Worm (Caenorhabditis elegans) whole organism, L4 larva: Measurements from ENCODE around the gene C17G10.6.

Experiments
- F10B5.3 ChIP-seq: sonication (generic microtip); optimal IDR thresholded peaks from 2 replicates; lab custom pipeline; 2016; ENCODE audit warnings: mild to moderate bottlenecking, missing genetic modification characterization, missing compliant biosample characterization
- F26F4.8 ChIP-seq: fragments of 200-800 bp; sonication (Bioruptor generic); conservative IDR thresholded peaks from 2 replicates; pipeline ENCODE4 v1.3.6; 2022; ENCODE audit warnings: missing genetic modification characterization, missing compliant biosample characterization
- T20F7.1 ChIP-seq: fragments of 200-800 bp; sonication (Bioruptor generic); optimal IDR thresholded peaks from 2 replicates; lab custom pipeline; 2018; ENCODE audit warnings: mild to moderate bottlenecking, missing genetic modification characterization, missing compliant biosample characterization
- ZK546.5 ChIP-seq, 2 experiments: sonication (generic microtip); optimal IDR thresholded peaks; 2 replicates each; lab custom pipeline; 2017; ENCODE audit warnings: missing biosample characterization in 2 of 2, missing genetic modification characterization in 2 of 2
- aha-1 ChIP-seq: fragments of 150-350 bp; peaks from one replicate; lab custom pipeline; 2014; ENCODE audit warnings: missing biosample characterization, missing genetic modification characterization
- ama-1 ChIP-seq: fragments of 150-350 bp; optimal IDR thresholded peaks from 2 replicates; lab custom pipeline; 2014; ENCODE audit warnings: inconsistent platforms, mixed read lengths
- arid-1 ChIP-seq: fragments of 200-800 bp; sonication (Bioruptor generic); conservative IDR thresholded peaks from 2 replicates; pipeline ENCODE4 v1.3.6; 2022; ENCODE audit warnings: missing genetic modification reagents, missing genetic modification characterization, missing compliant biosample characterization
- attf-4 ChIP-seq: sonication (generic microtip); optimal IDR thresholded peaks from 3 replicates; lab custom pipeline; 2017; ENCODE audit warnings: missing biosample characterization, missing genetic modification characterization
- ceh-28 ChIP-seq: fragments of 150-350 bp; optimal IDR thresholded peaks from 2 replicates; lab custom pipeline; 2014; ENCODE audit warnings: missing biosample characterization, missing genetic modification reagents, missing genetic modification characterization
- ceh-32 ChIP-seq: sonication (generic microtip); optimal IDR thresholded peaks from 2 replicates; lab custom pipeline; 2016; ENCODE audit warnings: mild to moderate bottlenecking, missing genetic modification characterization, missing compliant biosample characterization; ENCODE audit not compliant: poor library complexity
- ces-1 ChIP-seq: fragments of 150-350 bp; sonication (generic microtip); optimal IDR thresholded peaks from 4 replicates; lab custom pipeline; 2014; ENCODE audit warnings: missing biosample characterization, missing genetic modification reagents, missing genetic modification characterization
- daf-19 ChIP-seq: fragments of 200-800 bp; sonication (Bioruptor generic); conservative IDR thresholded peaks from 2 replicates; pipeline ENCODE4 v1.3.6; 2022; ENCODE audit warnings: missing genetic modification characterization, missing compliant biosample characterization
- dmd-6 ChIP-seq: fragments of 200-800 bp; sonication (Bioruptor generic); IDR thresholded peaks from 2 replicates; pipeline ENCODE4 v1.3.6; 2022; ENCODE audit warnings: missing genetic modification reagents, missing genetic modification characterization, missing compliant biosample characterization
- dmd-9 ChIP-seq: fragments of 200-800 bp; sonication (Bioruptor generic); IDR thresholded peaks from 2 replicates; pipeline ENCODE4 v1.3.6; 2022; ENCODE audit warnings: missing genetic modification reagents, missing genetic modification characterization, missing compliant biosample characterization
- dpl-1 ChIP-seq: fragments of 150-350 bp; optimal IDR thresholded peaks from 2 replicates; lab custom pipeline; 2014; ENCODE audit warnings: missing biosample characterization, missing genetic modification reagents, missing genetic modification characterization
- dve-1 ChIP-seq: sonication (generic microtip); optimal IDR thresholded peaks from 2 replicates; lab custom pipeline; 2017; ENCODE audit warnings: antibody characterized with exemption, mild to moderate bottlenecking, missing genetic modification characterization, missing compliant biosample characterization; ENCODE audit not compliant: insufficient read depth
- egl-43 ChIP-seq: fragments of 200-800 bp; sonication (Bioruptor generic); IDR thresholded peaks from 2 replicates; pipeline ENCODE4 v1.3.6; 2022; ENCODE audit warnings: missing genetic modification reagents, missing genetic modification characterization, missing compliant biosample characterization
- fkh-10 ChIP-seq: fragments of 150-350 bp; optimal IDR thresholded peaks from 2 replicates; lab custom pipeline; 2014; ENCODE audit warnings: missing biosample characterization, missing genetic modification reagents, missing genetic modification characterization
- fos-1 ChIP-seq: fragments of 150-350 bp; optimal IDR thresholded peaks from 2 replicates; lab custom pipeline; 2014; ENCODE audit warnings: missing biosample characterization, missing genetic modification characterization
- hlh-30 ChIP-seq: sonication (generic microtip); optimal IDR thresholded peaks from 2 replicates; lab custom pipeline; 2017; ENCODE audit warnings: antibody characterized with exemption, mild to moderate bottlenecking, missing genetic modification characterization, missing compliant biosample characterization; ENCODE audit not compliant: insufficient read depth
- hmg-1.1 ChIP-seq: fragments of 200-800 bp; sonication (Bioruptor generic); IDR thresholded peaks from 2 replicates; pipeline ENCODE4 v1.3.6; 2022; ENCODE audit warnings: missing genetic modification reagents, missing genetic modification characterization, missing compliant biosample characterization
- jun-1 ChIP-seq: fragments of 150-350 bp; optimal IDR thresholded peaks from 2 replicates; lab custom pipeline; 2014; ENCODE audit warnings: missing biosample characterization, missing genetic modification reagents, missing genetic modification characterization
- lin-13 ChIP-seq: fragments of 150-350 bp; optimal IDR thresholded peaks from 2 replicates; lab custom pipeline; 2014; ENCODE audit warnings: missing biosample characterization, missing genetic modification reagents, missing genetic modification characterization
- lin-15B ChIP-seq: fragments of 150-350 bp; sonication (generic microtip); optimal IDR thresholded peaks from 3 replicates; lab custom pipeline; 2014; ENCODE audit warnings: missing biosample characterization, missing genetic modification characterization
- lsy-2 ChIP-seq, 2 experiments: fragments of 150-350 bp in 1 of 2; sonication (generic microtip) in 1 of 2; optimal IDR thresholded peaks; 2 replicates each; lab custom pipeline; 2014 to 2017; ENCODE audit warnings: missing biosample characterization in 2 of 2, missing genetic modification characterization in 2 of 2
- madf-9 ChIP-seq: fragments of 200-800 bp; sonication (Bioruptor generic); conservative IDR thresholded peaks from 2 replicates; pipeline ENCODE4 v1.3.6; 2022; ENCODE audit warnings: missing genetic modification reagents, missing genetic modification characterization, missing compliant biosample characterization
- mdt-29 ChIP-seq: fragments of 200-800 bp; sonication (Bioruptor generic); IDR thresholded peaks from 2 replicates; pipeline ENCODE4 v1.3.6; 2022; ENCODE audit warnings: missing genetic modification reagents, missing genetic modification characterization, missing compliant biosample characterization
- mep-1 ChIP-seq: fragments of 150-350 bp; sonication (generic microtip); optimal IDR thresholded peaks from 3 replicates; lab custom pipeline; 2014; ENCODE audit warnings: missing biosample characterization, missing genetic modification characterization
- mes-2 ChIP-seq: sonication (generic microtip); optimal IDR thresholded peaks from 2 replicates; lab custom pipeline; 2016; ENCODE audit warnings: missing genotype, mild to moderate bottlenecking, missing genetic modification characterization, missing compliant biosample characterization; ENCODE audit not compliant: poor library complexity, severe bottlenecking
- mxl-2 ChIP-seq: fragments of 200-800 bp; sonication (Bioruptor generic); conservative IDR thresholded peaks from 2 replicates; pipeline ENCODE4 v1.3.6; 2022; ENCODE audit warnings: missing genetic modification reagents, missing genetic modification characterization, missing compliant biosample characterization
- mxl-3 ChIP-seq: fragments of 200-800 bp; sonication (Bioruptor generic); optimal IDR thresholded peaks from 2 replicates; lab custom pipeline; 2018; ENCODE audit warnings: mild to moderate bottlenecking, missing genetic modification characterization, missing compliant biosample characterization
- nhr-10 ChIP-seq: fragments of 150-350 bp; optimal IDR thresholded peaks from 2 replicates; lab custom pipeline; 2014; ENCODE audit warnings: missing biosample characterization, missing genetic modification characterization
- nhr-102 ChIP-seq: sonication (generic microtip); optimal IDR thresholded peaks from 2 replicates; lab custom pipeline; 2016; ENCODE audit warnings: mild to moderate bottlenecking, missing genetic modification characterization, moderate library complexity, missing compliant biosample characterization
- nhr-25 ChIP-seq: sonication (generic microtip); optimal IDR thresholded peaks from 2 replicates; lab custom pipeline; 2017; ENCODE audit warnings: missing genetic modification characterization, mild to moderate bottlenecking, missing compliant biosample characterization, antibody characterized with exemption, moderate library complexity, borderline replicate concordance; ENCODE audit not compliant: insufficient read depth
- nhr-28 ChIP-seq: fragments of 150-350 bp; optimal IDR thresholded peaks from 2 replicates; lab custom pipeline; 2014; ENCODE audit warnings: missing biosample characterization, missing genetic modification characterization
- nhr-48 ChIP-seq: sonication (generic microtip); optimal IDR thresholded peaks from 2 replicates; lab custom pipeline; 2016; ENCODE audit warnings: mild to moderate bottlenecking, missing genetic modification characterization, missing compliant biosample characterization
- nhr-6 ChIP-seq: fragments of 150-350 bp; optimal IDR thresholded peaks from 2 replicates; lab custom pipeline; 2014; ENCODE audit warnings: missing biosample characterization, missing genetic modification characterization
- nhr-76 ChIP-seq: fragments of 150-350 bp; optimal IDR thresholded peaks from 2 replicates; lab custom pipeline; 2014; ENCODE audit warnings: missing biosample characterization, missing genetic modification characterization
- pqm-1 ChIP-seq: sonication (generic microtip); optimal IDR thresholded peaks from 2 replicates; lab custom pipeline; 2017; ENCODE audit warnings: missing biosample characterization, missing genetic modification characterization
- rbr-2 ChIP-seq: sonication (generic microtip); optimal IDR thresholded peaks from 2 replicates; lab custom pipeline; 2016; ENCODE audit warnings: missing genotype, missing genetic modification characterization, missing compliant biosample characterization
- sdz-12 ChIP-seq: fragments of 200-800 bp; sonication (Bioruptor generic); optimal IDR thresholded peaks from 2 replicates; lab custom pipeline; 2018; ENCODE audit warnings: mild to moderate bottlenecking, missing genetic modification characterization, missing compliant biosample characterization
- set-16 ChIP-seq: fragments of 200-800 bp; sonication (Bioruptor generic); IDR thresholded peaks from 2 replicates; pipeline ENCODE4 v1.3.6; 2022; ENCODE audit warnings: missing genetic modification reagents, missing genetic modification characterization, missing compliant biosample characterization
- spr-3 ChIP-seq: fragments of 200-800 bp; sonication (Bioruptor generic); optimal IDR thresholded peaks from 2 replicates; lab custom pipeline; 2018; ENCODE audit warnings: mild to moderate bottlenecking, missing genetic modification characterization, missing compliant biosample characterization
- tag-97 ChIP-seq: fragments of 200-800 bp; sonication (Bioruptor generic); IDR thresholded peaks from 2 replicates; pipeline ENCODE4 v1.3.6; 2022; ENCODE audit warnings: missing genetic modification characterization, missing compliant biosample characterization
- unc-62 ChIP-seq, 3 experiments: fragments of 150-350 bp in 1 of 3; sonication (generic microtip); optimal IDR thresholded peaks in 2 of 3; peaks in 1 of 3; 1 replicate in 1 of 3; 2 replicates in 2 of 3; lab custom pipeline; 2014 to 2017; ENCODE audit warnings: missing biosample characterization in 3 of 3, missing genetic modification characterization in 3 of 3, missing genetic modification reagents in 3 of 3, missing genotype in 1 of 3
- vab-7 ChIP-seq: fragments of 200-800 bp; sonication (Bioruptor generic); IDR thresholded peaks from 2 replicates; pipeline ENCODE4 v1.3.6; 2022; ENCODE audit warnings: missing genetic modification reagents, missing genetic modification characterization, missing compliant biosample characterization
- zfp-3 ChIP-seq: fragments of 200-800 bp; sonication (Bioruptor generic); conservative IDR thresholded peaks from 2 replicates; pipeline ENCODE4 v1.3.6; 2022; ENCODE audit warnings: missing genetic modification reagents, missing genetic modification characterization, missing compliant biosample characterization
- zip-11 ChIP-seq: fragments of 200-800 bp; sonication (Bioruptor generic); IDR thresholded peaks from 2 replicates; pipeline ENCODE4 v1.3.6; 2022; ENCODE audit warnings: missing genetic modification characterization, missing compliant biosample characterization
- ztf-7 ChIP-seq: fragments of 150-350 bp; optimal IDR thresholded peaks from 2 replicates; lab custom pipeline; 2014; ENCODE audit warnings: missing biosample characterization, missing genetic modification characterization

C17G10.6 gene

DNA sequence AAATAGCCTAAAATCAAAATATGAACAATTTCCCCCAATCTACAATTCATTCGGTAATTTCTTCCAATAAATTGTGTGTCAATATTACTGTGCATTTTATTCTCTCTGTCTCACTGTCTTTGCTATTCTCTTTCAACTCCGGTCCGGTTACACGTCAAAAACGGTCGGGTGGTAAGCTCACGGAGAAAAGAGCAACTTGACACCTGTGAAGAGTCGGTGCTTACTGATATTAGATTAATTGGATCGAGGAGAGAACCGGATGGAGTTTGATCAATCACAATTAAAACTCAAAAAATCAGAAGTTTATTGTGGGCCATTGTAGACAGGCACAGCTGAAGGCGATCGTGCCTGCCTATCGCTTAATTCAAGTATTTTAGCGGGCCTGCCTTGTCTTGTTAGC, 28.2 kb downstream of the C17G10.6 start (continued):
- no peak for TF ChIP-seq unc-62 (GFP tag; optimal IDR thresholded peaks at IDR 0.05 in 1 of 2; lab: Kevin White, UChicago)
- no peak for TF ChIP-seq unc-62 (tag; optimal IDR thresholded peaks at IDR 0.05; lab: Kevin White, UChicago)
- peak; percentile 64 for TF ChIP-seq nhr-102 (tag; lab: Kevin White, UChicago)
- TF ChIP-seq tag-97 (GFP tag; lab: Robert Waterston, UW) = no peak
- TF ChIP-seq arid-1 (GFP tag; lab: Robert Waterston, UW) = no peak
- no peak for TF ChIP-seq dmd-9
- TF ChIP-seq mdt-29 (GFP tag; lab: Robert Waterston, UW) = 0 out of 2 replicates have a peak, but pooled peaks have one; percentile 7
- no peak for TF ChIP-seq ama-1 (lab: Kevin White, UChicago)
- TF ChIP-seq ceh-32 (tag; lab: Kevin White, UChicago) = no peak
- TF ChIP-seq mep-1 = peak; percentile 42
- TF ChIP-seq lsy-2 (tag; optimal IDR thresholded peaks at IDR 0.05; lab: Kevin White, UChicago) = peak in 1 of 2 experiments; percentile 30
- no peak for TF ChIP-seq fkh-10 (GFP tag; lab: Kevin White, UChicago)
- no peak for TF ChIP-seq sdz-12 (GFP tag; lab: Kevin White, UChicago)
- no peak for TF ChIP-seq vab-7 (GFP tag; lab: Robert Waterston, UW)
- no peak for TF ChIP-seq spr-3 (GFP tag; lab: Kevin White, UChicago)
- no peak for TF ChIP-seq jun-1 (tag; lab: Kevin White, UChicago)
- no peak for TF ChIP-seq lin-13 (GFP tag; lab: Kevin White, UChicago)
- TF ChIP-seq attf-4 (tag; lab: Kevin White, UChicago) = no peak
- TF ChIP-seq rbr-2 (tag; lab: Kevin White, UChicago) = no peak
- peak; percentile 83; the same call in 1 of the 2 replicates for TF ChIP-seq zfp-3
- peak; percentile 17 for TF ChIP-seq dve-1
- TF ChIP-seq set-16 (GFP tag; lab: Robert Waterston, UW) = no peak
- TF ChIP-seq mes-2 (tag; lab: Kevin White, UChicago) = no peak
- TF ChIP-seq madf-9 (GFP tag; lab: Robert Waterston, UW) = no peak
- no peak for TF ChIP-seq nhr-10 (tag; lab: Kevin White, UChicago)
- TF ChIP-seq daf-19 (GFP tag; lab: Robert Waterston, UW) = no peak
- peak; percentile 2 for TF ChIP-seq T20F7.1 (GFP tag; lab: Kevin White, UChicago)
- TF ChIP-seq pqm-1 = no peak
- no peak for TF ChIP-seq nhr-25 (tag; lab: Kevin White, UChicago)
- no peak for TF ChIP-seq ces-1 (GFP tag; lab: Kevin White, UChicago)
- no peak for TF ChIP-seq nhr-6 (tag; lab: Kevin White, UChicago)
- TF ChIP-seq mxl-2 (GFP tag; lab: Robert Waterston, UW) = no peak
- TF ChIP-seq fos-1 (tag; lab: Kevin White, UChicago) = no peak
- no peak for TF ChIP-seq hlh-30 (tag; lab: Kevin White, UChicago)
- TF ChIP-seq ztf-7 (tag; lab: Kevin White, UChicago) = no peak
- TF ChIP-seq F26F4.8 = no peak
- TF ChIP-seq F10B5.3 (tag; lab: Kevin White, UChicago) = no peak

DNA sequence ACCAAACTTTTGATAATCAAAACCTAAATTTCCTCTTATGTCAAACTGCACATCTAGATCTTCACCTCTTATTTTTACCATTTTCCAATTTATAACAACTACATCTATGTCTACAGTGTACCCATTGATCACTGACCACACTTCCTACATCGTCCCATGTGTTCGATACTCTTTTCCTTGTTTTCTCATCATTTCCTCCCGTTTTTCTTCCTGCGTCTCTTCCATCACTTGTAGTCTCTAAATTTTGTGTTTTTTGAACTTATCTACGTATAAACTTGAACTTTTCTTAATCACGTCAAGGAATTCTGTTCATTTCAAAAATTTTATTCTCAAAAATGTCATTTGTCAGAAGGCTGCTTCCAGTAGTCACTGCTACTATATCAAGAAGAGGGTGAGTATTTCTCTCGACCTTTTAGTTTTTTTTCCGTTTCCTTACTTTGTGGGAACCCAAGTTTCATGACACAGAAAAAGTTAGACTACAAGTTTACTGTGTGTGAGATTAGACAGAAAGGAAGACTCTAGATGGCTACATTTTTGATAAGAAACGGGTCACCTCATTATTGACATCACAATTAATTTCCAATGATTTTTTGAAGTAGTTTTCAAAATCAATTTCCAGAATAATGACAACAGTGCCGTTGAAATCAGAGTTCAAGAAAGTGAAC, 30.9 kb downstream of the C17G10.6 start:
- no peak for TF ChIP-seq zip-11 (GFP tag; lab: Robert Waterston, UW)
- peak; percentile 82 for TF ChIP-seq aha-1 (tag; lab: Kevin White, UChicago)
- peak; percentile 61 for TF ChIP-seq nhr-25 (tag; lab: Kevin White, UChicago)
- TF ChIP-seq ZK546.5 (tag; optimal IDR thresholded peaks at IDR 0.05; lab: Kevin White, UChicago) = no peak
- peak; percentile 51 for TF ChIP-seq hmg-1.1 (GFP tag; lab: Robert Waterston, UW)
- TF ChIP-seq sdz-12 (GFP tag; lab: Kevin White, UChicago) = no peak
- peak in 1 of 2 experiments; percentile 60 for TF ChIP-seq lsy-2 (tag; optimal IDR thresholded peaks at IDR 0.05; lab: Kevin White, UChicago)
- TF ChIP-seq lin-15B (tag; lab: Kevin White, UChicago) = no peak
- peak; percentile 58 for TF ChIP-seq nhr-48 (tag; lab: Kevin White, UChicago)
- peak; percentile 57 for TF ChIP-seq dmd-6 (GFP tag; lab: Robert Waterston, UW)
- peak; percentile 91 for TF ChIP-seq nhr-28 (tag; lab: Kevin White, UChicago)
- peak; percentile 13 for TF ChIP-seq T20F7.1 (GFP tag; lab: Kevin White, UChicago)
- no peak for TF ChIP-seq egl-43
- no peak for TF ChIP-seq ceh-28
- TF ChIP-seq mxl-3 (GFP tag; lab: Kevin White, UChicago) = peak; percentile 6
- no peak for TF ChIP-seq nhr-76 (tag; lab: Kevin White, UChicago)
- TF ChIP-seq dpl-1 (GFP tag; lab: Kevin White, UChicago) = peak; percentile 22
- peak; percentile 19 for TF ChIP-seq nhr-6 (tag; lab: Kevin White, UChicago)
- TF ChIP-seq hlh-30 (tag; lab: Kevin White, UChicago) = peak; percentile 52
